Worm (Caenorhabditis elegans) whole organism, L3 larva: ENCODE data around the gene ltah-1.1.

ENCODE experiments used
- nhr-77 ChIP-seq: fragments of 150-350 bp; optimal IDR thresholded peaks from 2 replicates; lab custom pipeline; 2014; ENCODE audit warnings: missing biosample characterization, missing genetic modification characterization
- pqm-1 ChIP-seq: fragments of 150-350 bp; optimal IDR thresholded peaks from 2 replicates; lab custom pipeline; 2017; ENCODE audit warnings: missing biosample characterization, missing genetic modification characterization, inconsistent platforms

DNA sequence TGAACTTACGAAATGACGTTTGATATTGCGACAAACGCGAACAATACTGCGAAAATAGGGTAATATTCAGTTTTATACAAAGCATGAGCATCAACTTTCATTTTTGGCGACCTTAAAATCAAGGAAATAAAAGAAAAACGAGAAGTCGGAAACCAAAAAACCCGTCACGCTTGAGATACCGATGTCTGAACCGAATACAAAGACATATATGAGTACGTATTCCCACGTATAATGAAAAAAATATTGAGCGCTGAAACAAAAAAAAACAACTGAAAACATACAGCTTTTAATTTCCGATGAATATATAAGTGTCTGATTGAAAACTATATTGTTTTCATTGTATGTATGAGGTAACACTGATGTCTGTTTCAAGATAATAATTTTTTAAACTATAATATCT, 49.7 kb upstream of the ltah-1.1 start, which contains the start of gene sre-18:
- TF ChIP-seq pqm-1 (tag; lab: Kevin White, UChicago), result no peak
- TF ChIP-seq nhr-77 (tag; lab: Kevin White, UChicago), result no peak
